Fruit fly (Drosophila melanogaster) whole organism, embryonic: ENCODE results near the gene e.

Experiments
- CG17612 ChIP-seq: fragments of 200-800 bp; sonication (Bioruptor generic); IDR thresholded peaks from 2 replicates; pipeline ENCODE4 v1.3.6; 2022; ENCODE audit warnings: missing biosample characterization, missing genetic modification characterization
- E2f1 ChIP-seq: fragments of 200-800 bp; sonication (Bioruptor generic); IDR thresholded peaks from 2 replicates; pipeline ENCODE4 v1.3.6; 2022; ENCODE audit warnings: missing biosample characterization, missing genetic modification characterization
- Ets97D ChIP-seq: fragments of 200-800 bp; sonication (Bioruptor generic); optimal IDR thresholded peaks from 3 replicates; lab custom pipeline; 2016; ENCODE audit warnings: missing biosample characterization, missing genetic modification characterization
- Med ChIP-seq: fragments of 200-800 bp; sonication (Bioruptor generic); peaks from one replicate; lab custom pipeline; 2016; ENCODE audit warnings: missing biosample characterization, missing genetic modification characterization, mild to moderate bottlenecking, inconsistent platforms, moderate library complexity
- NFAT ChIP-seq: fragments of 200-800 bp; sonication (Bioruptor generic); IDR thresholded peaks from 2 replicates; pipeline ENCODE4 v1.3.6; 2022; ENCODE audit warnings: missing biosample characterization, missing genetic modification characterization
- NK7.1 ChIP-seq: fragments of 200-800 bp; sonication (Bioruptor generic); optimal IDR thresholded peaks from 3 replicates; lab custom pipeline; 2016; ENCODE audit warnings: missing biosample characterization, missing genetic modification characterization
- abd-A ChIP-seq: fragments of 200-800 bp; sonication (Bioruptor generic); optimal IDR thresholded peaks from 3 replicates; lab custom pipeline; 2019; ENCODE audit warnings: missing biosample characterization, mild to moderate bottlenecking, missing genetic modification characterization, moderate library complexity
- ash1 ChIP-seq: fragments of 200-800 bp; sonication (Bioruptor generic); optimal IDR thresholded peaks from 2 replicates; lab custom pipeline; 2018; ENCODE audit warnings: missing biosample characterization, mild to moderate bottlenecking, missing genetic modification characterization
- crc ChIP-seq: fragments of 200-800 bp; sonication (Bioruptor generic); optimal IDR thresholded peaks from 2 replicates; lab custom pipeline; 2016; ENCODE audit warnings: missing biosample characterization, missing genetic modification characterization
- dan ChIP-seq: fragments of 200-800 bp; sonication (Bioruptor generic); IDR thresholded peaks from 2 replicates; pipeline ENCODE4 v1.3.6; 2022; ENCODE audit warnings: missing biosample characterization, missing genetic modification characterization
- hkb ChIP-seq, 2 experiments: fragments of 200-800 bp in 1 of 2; fragments of >200 bp in 1 of 2; sonication (Bioruptor generic) in 1 of 2; IDR thresholded peaks in 1 of 2; optimal IDR thresholded peaks in 1 of 2; 2 replicates each; pipeline versions ENCODE4 v1.3.6 to Lab custom; 2017 to 2022; ENCODE audit warnings: missing biosample characterization in 1 of 2, missing genetic modification characterization in 1 of 2
- ro ChIP-seq: fragments of 200-800 bp; sonication (Bioruptor generic); IDR thresholded peaks from 2 replicates; pipeline ENCODE4 v1.3.6; 2022; ENCODE audit warnings: missing biosample characterization, missing genetic modification characterization
- wdn ChIP-seq: fragments of 200-800 bp; sonication (Bioruptor generic); IDR thresholded peaks from 2 replicates; pipeline ENCODE4 v1.3.6; 2022; ENCODE audit warnings: missing biosample characterization, missing genetic modification characterization

DNA sequence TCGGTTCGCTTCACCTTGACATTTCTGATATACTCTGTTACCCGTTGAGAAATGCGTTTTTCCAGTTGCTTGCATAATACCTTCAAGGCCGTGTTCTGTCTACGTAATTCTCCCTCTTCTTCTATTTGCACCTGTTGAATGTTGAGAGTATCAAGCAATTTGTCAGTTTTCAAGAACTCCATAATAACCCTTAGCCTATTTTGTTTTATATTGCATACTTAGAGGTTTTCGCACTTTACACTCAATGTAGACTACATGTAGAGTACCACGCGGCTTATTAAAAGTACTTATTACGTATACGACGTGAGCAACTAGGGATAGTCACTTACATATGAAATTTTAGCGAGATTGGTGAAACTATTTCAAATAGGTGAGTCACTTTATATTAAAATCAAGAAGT lies 33.8 kb downstream of the e start:
- TF ChIP-seq ash1 (GFP tag; lab: Kevin White, UChicago) (no peak), NFAT (GFP tag; lab: Robert Waterston, UW) (no peak), crc (GFP tag; lab: Kevin White, UChicago) (no peak), NK7.1 (GFP tag; lab: Kevin White, UChicago) (no peak), Ets97D (GFP tag; lab: Kevin White, UChicago) (no peak), hkb (optimal IDR thresholded peaks at IDR 0.05; lab: Kevin White, UChicago) (no peak), hkb (GFP tag; IDR thresholded peaks at IDR 0.05; lab: Robert Waterston, UW) (no peak), E2f1 (no peak), Med (GFP tag; lab: Kevin White, UChicago) (peak; percentile 77), CG17612 (no peak), dan (no peak), abd-A (tag; lab: Kevin White, UChicago) (no peak), ro (GFP tag; lab: Robert Waterston, UW) (no peak), wdn (GFP tag; lab: Robert Waterston, UW) (no peak)
